Worm (Caenorhabditis elegans) whole organism, L3 larva: Measurements from ENCODE around the gene F44F4.15.
A peak's percentile ranks its signal among the peaks of the same experiment; 100 is the strongest.

Source experiments
- R02D3.7 ChIP-seq: fragments of 150-350 bp; optimal IDR thresholded peaks from 2 replicates; lab custom pipeline; 2014; ENCODE audit warnings: missing biosample characterization, missing genetic modification characterization
- ZK546.5 ChIP-seq: sonication (generic microtip); optimal IDR thresholded peaks from 2 replicates; lab custom pipeline; 2017; ENCODE audit warnings: missing biosample characterization, missing genetic modification characterization
- ama-1 ChIP-seq: fragments of 150-350 bp; optimal IDR thresholded peaks from 2 replicates; lab custom pipeline; 2018
- ceh-28 ChIP-seq: fragments of 150-350 bp; optimal IDR thresholded peaks from 2 replicates; lab custom pipeline; 2014; ENCODE audit warnings: missing biosample characterization, missing genetic modification reagents, missing genetic modification characterization
- ceh-9 ChIP-seq: sonication (generic microtip); optimal IDR thresholded peaks from 2 replicates; lab custom pipeline; 2018; ENCODE audit warnings: missing biosample characterization, missing genetic modification characterization
- daf-12 ChIP-seq: fragments of 150-350 bp; optimal IDR thresholded peaks from 2 replicates; lab custom pipeline; 2014; ENCODE audit warnings: missing biosample characterization, missing genetic modification reagents, missing genetic modification characterization
- egl-5 ChIP-seq: fragments of 150-350 bp; optimal IDR thresholded peaks from 2 replicates; lab custom pipeline; 2017; ENCODE audit warnings: missing biosample characterization, missing genetic modification reagents, missing genetic modification characterization, inconsistent platforms
- elt-1 ChIP-seq: fragments of 150-350 bp; optimal IDR thresholded peaks from 2 replicates; lab custom pipeline; 2014; ENCODE audit warnings: missing biosample characterization, missing genetic modification characterization
- elt-2 ChIP-seq: sonication (generic microtip); optimal IDR thresholded peaks from 2 replicates; lab custom pipeline; 2016; ENCODE audit warnings: missing genetic modification reagents, mild to moderate bottlenecking, missing genetic modification characterization, missing compliant biosample characterization
- eor-1 ChIP-seq, 2 experiments: fragments of 150-350 bp; optimal IDR thresholded peaks; 2 replicates each; lab custom pipeline; 2014 to 2018; ENCODE audit warnings: missing biosample characterization in 2 of 2, missing genetic modification characterization in 2 of 2
- fos-1 ChIP-seq: fragments of 150-350 bp; optimal IDR thresholded peaks from 2 replicates; lab custom pipeline; 2014; ENCODE audit warnings: missing biosample characterization, missing genetic modification characterization
- hmg-11 ChIP-seq: sonication (generic microtip); optimal IDR thresholded peaks from 2 replicates; lab custom pipeline; 2016; ENCODE audit warnings: missing genetic modification characterization, missing compliant biosample characterization
- jun-1 ChIP-seq: fragments of 150-350 bp; optimal IDR thresholded peaks from 2 replicates; lab custom pipeline; 2014; ENCODE audit warnings: missing biosample characterization, missing genetic modification reagents, missing genetic modification characterization
- lin-15B ChIP-seq: fragments of 150-350 bp; optimal IDR thresholded peaks from 2 replicates; lab custom pipeline; 2014; ENCODE audit warnings: missing biosample characterization, missing genetic modification characterization
- lin-39 ChIP-seq: fragments of 150-350 bp; optimal IDR thresholded peaks from 2 replicates; lab custom pipeline; 2018; ENCODE audit warnings: missing biosample characterization, missing genetic modification reagents, missing genetic modification characterization
- lsy-12 ChIP-seq: sonication (generic microtip); optimal IDR thresholded peaks from 2 replicates; lab custom pipeline; 2016; ENCODE audit warnings: mild to moderate bottlenecking, missing genetic modification characterization, missing compliant biosample characterization
- nfya-1 ChIP-seq: sonication (generic microtip); optimal IDR thresholded peaks from 2 replicates; lab custom pipeline; 2017; ENCODE audit warnings: missing genetic modification characterization, mild to moderate bottlenecking, missing compliant biosample characterization, antibody characterized with exemption, moderate library complexity; ENCODE audit not compliant: insufficient read depth
- nhr-11 ChIP-seq: fragments of 150-350 bp; optimal IDR thresholded peaks from 2 replicates; lab custom pipeline; 2014; ENCODE audit warnings: missing biosample characterization, missing genetic modification characterization
- nhr-12 ChIP-seq: fragments of 150-350 bp; optimal IDR thresholded peaks from 2 replicates; lab custom pipeline; 2014; ENCODE audit warnings: missing biosample characterization, missing genetic modification characterization
- nhr-23 ChIP-seq: fragments of 150-350 bp; optimal IDR thresholded peaks from 2 replicates; lab custom pipeline; 2014; ENCODE audit warnings: missing biosample characterization, missing genetic modification reagents, missing genetic modification characterization
- nhr-237 ChIP-seq: fragments of 150-350 bp; optimal IDR thresholded peaks from 2 replicates; lab custom pipeline; 2014; ENCODE audit warnings: missing biosample characterization, missing genetic modification characterization
- nhr-25 ChIP-seq: sonication (generic microtip); optimal IDR thresholded peaks from 2 replicates; lab custom pipeline; 2017; ENCODE audit warnings: missing biosample characterization, missing genetic modification characterization
- nhr-28 ChIP-seq: fragments of 150-350 bp; optimal IDR thresholded peaks from 2 replicates; lab custom pipeline; 2014; ENCODE audit warnings: missing biosample characterization, missing genetic modification characterization
- nhr-77 ChIP-seq: fragments of 150-350 bp; optimal IDR thresholded peaks from 2 replicates; lab custom pipeline; 2014; ENCODE audit warnings: missing biosample characterization, missing genetic modification characterization
- pha-4 ChIP-seq: fragments of 150-350 bp; optimal IDR thresholded peaks from 2 replicates; lab custom pipeline; 2014; ENCODE audit warnings: missing biosample characterization, missing genetic modification reagents, missing genetic modification characterization
- pqm-1 ChIP-seq: fragments of 150-350 bp; optimal IDR thresholded peaks from 2 replicates; lab custom pipeline; 2017; ENCODE audit warnings: missing biosample characterization, missing genetic modification characterization, inconsistent platforms
- sea-2 ChIP-seq: fragments of 150-350 bp; sonication (generic microtip); optimal IDR thresholded peaks from 4 replicates; lab custom pipeline; 2014; ENCODE audit warnings: missing biosample characterization, missing genetic modification reagents, missing genetic modification characterization
- skn-1 ChIP-seq: fragments of 150-350 bp; optimal IDR thresholded peaks from 2 replicates; lab custom pipeline; 2014; ENCODE audit warnings: missing biosample characterization, missing genetic modification characterization
- snpc-4 ChIP-seq: fragments of 150-350 bp; optimal IDR thresholded peaks from 2 replicates; lab custom pipeline; 2014; ENCODE audit warnings: missing biosample characterization, missing genetic modification characterization
- unc-39 ChIP-seq: sonication (generic microtip); optimal IDR thresholded peaks from 4 replicates; lab custom pipeline; 2017; ENCODE audit warnings: missing biosample characterization, missing genetic modification characterization
- unc-62 ChIP-seq: fragments of 150-350 bp; sonication (generic microtip); optimal IDR thresholded peaks from 4 replicates; lab custom pipeline; 2014; ENCODE audit warnings: missing biosample characterization, missing genetic modification reagents, missing genetic modification characterization
- zag-1 ChIP-seq: fragments of 150-350 bp; optimal IDR thresholded peaks from 2 replicates; lab custom pipeline; 2014; ENCODE audit warnings: missing biosample characterization, missing genetic modification characterization
- ztf-11 ChIP-seq: fragments of 150-350 bp; optimal IDR thresholded peaks from 2 replicates; lab custom pipeline; 2014; ENCODE audit warnings: missing biosample characterization, missing genetic modification characterization
- ztf-4 ChIP-seq: fragments of 150-350 bp; optimal IDR thresholded peaks from 2 replicates; lab custom pipeline; 2014; ENCODE audit warnings: missing biosample characterization, missing genetic modification characterization

The F44F4.15 gene

ce11 chrII:10946848-10947247 lies 32.4 kb downstream of the F44F4.15 start (continued):
- TF ChIP-seq nfya-1 (tag; lab: Kevin White, UChicago), result peak; percentile 59
- TF ChIP-seq ceh-9 (tag; lab: Kevin White, UChicago), result no peak
- TF ChIP-seq unc-39, result no peak
- TF ChIP-seq ceh-28 (tag; lab: Kevin White, UChicago), result no peak

DNA sequence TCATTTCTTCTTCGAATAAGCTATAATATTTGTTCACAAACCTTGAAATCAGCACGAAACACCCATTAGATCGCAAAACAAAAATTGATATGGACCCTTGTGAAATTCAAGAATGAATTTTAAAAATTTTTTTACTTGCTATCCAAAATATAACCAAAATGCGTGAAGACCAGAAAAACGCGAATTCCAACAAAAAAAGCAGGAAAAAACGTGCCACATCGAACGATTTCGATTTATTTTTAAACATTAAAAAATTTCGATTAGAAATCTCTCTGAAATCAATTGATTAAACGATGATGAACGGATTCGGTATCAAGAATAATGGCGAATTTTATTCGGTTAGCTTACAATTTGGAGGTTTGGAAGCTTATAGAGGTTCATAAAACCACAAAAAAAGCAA lies 32.9 kb downstream of the F44F4.15 start, which contains the start of the genes tceb-3 and gskl-1:
TSS of gene tceb-3 (minus strand) at position 101 of the 400 bp plus-strand sequence.
TSS of gene gskl-1 (plus strand) at position 243 of the 400 bp plus-strand sequence.
- TF ChIP-seq pha-4 (tag; lab: Kevin White, UChicago), result no peak
- no peak for TF ChIP-seq ztf-11 (tag; lab: Kevin White, UChicago)
- TF ChIP-seq fos-1 (tag; lab: Kevin White, UChicago), result no peak

ce11 chrII:10948236-10949025 lies 34.0 kb downstream of the F44F4.15 start:
- TF ChIP-seq elt-2, result no peak
- no peak for TF ChIP-seq nhr-77 (tag; lab: Kevin White, UChicago)
- no peak for TF ChIP-seq lsy-12 (tag; lab: Kevin White, UChicago)
- TF ChIP-seq daf-12 (tag; lab: Kevin White, UChicago), result no peak
- no peak for TF ChIP-seq ztf-4 (tag; lab: Kevin White, UChicago)
- no peak for TF ChIP-seq unc-39
- TF ChIP-seq nhr-12 (tag; lab: Kevin White, UChicago), result no peak
- TF ChIP-seq nhr-25 (tag; lab: Kevin White, UChicago), result no peak
- no peak for TF ChIP-seq eor-1 (tag; optimal IDR thresholded peaks at IDR 0.05; lab: Kevin White, UChicago)
- no peak for TF ChIP-seq skn-1 (tag; lab: Kevin White, UChicago)
- no peak for TF ChIP-seq snpc-4 (tag; lab: Kevin White, UChicago)
- no peak for TF ChIP-seq ceh-9 (tag; lab: Kevin White, UChicago)
- TF ChIP-seq zag-1 (tag; lab: Kevin White, UChicago), result no peak
- no peak for TF ChIP-seq unc-62 (GFP tag; lab: Kevin White, UChicago)
- TF ChIP-seq lin-39 (tag; lab: Kevin White, UChicago), result no peak
- TF ChIP-seq nhr-237, result no peak
- TF ChIP-seq egl-5 (tag; lab: Kevin White, UChicago), result no peak
- TF ChIP-seq jun-1, result no peak

DNA sequence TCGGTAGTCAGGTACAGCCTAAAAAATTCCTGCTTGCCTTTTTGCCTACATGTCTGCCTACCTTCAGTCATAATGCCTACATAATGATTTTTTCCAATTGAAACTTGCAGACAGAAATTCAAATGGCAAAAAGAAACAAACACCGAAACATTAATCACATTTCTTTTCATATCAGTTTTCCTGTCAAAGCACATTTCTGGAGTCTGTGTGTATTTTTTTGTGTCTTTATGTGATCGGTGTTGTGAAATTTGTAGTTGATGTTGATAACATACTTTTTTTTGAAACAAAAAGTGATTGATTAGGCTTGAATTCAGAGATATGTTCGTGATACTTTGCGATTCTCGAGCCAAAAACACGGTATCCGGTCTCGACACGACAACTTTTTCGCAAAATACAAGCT lies 34.9 kb downstream of the F44F4.15 start:
- peak; percentile 56 for TF ChIP-seq elt-2
- no peak for TF ChIP-seq nfya-1 (tag; lab: Kevin White, UChicago)

ce11 chrII:10950107-10950679 lies 35.7 kb downstream of the F44F4.15 start, which contains the start of gene gst-5:
TSS of gene gst-5 (plus strand) at chrII:10950352.
- TF ChIP-seq hmg-11 (tag; lab: Kevin White, UChicago) (peak; percentile 9), ama-1 (lab: Kevin White, UChicago) (peak; percentile 21), skn-1 (tag; lab: Kevin White, UChicago) (peak; percentile 61), nfya-1 (tag; lab: Kevin White, UChicago) (peak; percentile 39), nhr-23 (peak; percentile 30), nhr-11 (tag; lab: Kevin White, UChicago) (peak; percentile 67), pha-4 (tag; lab: Kevin White, UChicago) (peak; percentile 89), elt-2 (peak; percentile 33), ZK546.5 (tag; lab: Kevin White, UChicago) (no peak), pqm-1 (peak; percentile 17), fos-1 (tag; lab: Kevin White, UChicago) (no peak), ceh-28 (tag; lab: Kevin White, UChicago) (no peak), lin-15B (tag; lab: Kevin White, UChicago) (peak; percentile 15)

- TF ChIP-seq ztf-11 (tag; lab: Kevin White, UChicago) (no peak), nhr-11 (tag; lab: Kevin White, UChicago) (no peak), nhr-28 (tag; lab: Kevin White, UChicago) (no peak), fos-1 (tag; lab: Kevin White, UChicago) (no peak), R02D3.7 (tag; lab: Kevin White, UChicago) (no peak), elt-1 (tag; lab: Kevin White, UChicago) (no peak), eor-1 (tag; optimal IDR thresholded peaks at IDR 0.05; lab: Kevin White, UChicago) (no peak), sea-2 (GFP tag; lab: Kevin White, UChicago) (no peak)
These were observed 38.6 kb downstream of the F44F4.15 start, which contains the start of gene nos-1 for ce11 chrII:10953065-10953464. TSS of gene nos-1 (minus strand) at chrII:10953165.
